Fruit fly (Drosophila melanogaster) whole organism, adult: ENCODE measurements around the gene jhamt.

Experiments used
- CG12768 ChIP-seq: fragments of 200-800 bp; sonication (Bioruptor generic); optimal IDR thresholded peaks from 2 replicates; lab custom pipeline; 2017; ENCODE audit warnings: missing biosample characterization, missing genetic modification characterization, mild to moderate bottlenecking, moderate library complexity, missing genetic modification reagents
- CG14711 ChIP-seq: fragments of 200-800 bp; sonication (Bioruptor generic); optimal IDR thresholded peaks from 2 replicates; lab custom pipeline; 2018; ENCODE audit warnings: missing biosample characterization, mild to moderate bottlenecking, missing genetic modification characterization, moderate library complexity
- CG5204 ChIP-seq: fragments of 200-800 bp; sonication (Bioruptor generic); optimal IDR thresholded peaks from 2 replicates; lab custom pipeline; 2016; ENCODE audit warnings: missing biosample characterization, missing genetic modification characterization
- CG7101 ChIP-seq: fragments of 200-800 bp; sonication (Bioruptor generic); optimal IDR thresholded peaks from 2 replicates; lab custom pipeline; 2018; ENCODE audit warnings: missing biosample characterization, mild to moderate bottlenecking, missing genetic modification characterization, moderate library complexity
- Clk ChIP-seq: fragments of 200-800 bp; sonication (Bioruptor generic); optimal IDR thresholded peaks from 2 replicates; lab custom pipeline; 2017; ENCODE audit warnings: missing biosample characterization, missing genetic modification characterization
- Crg-1 ChIP-seq: fragments of 200-800 bp; sonication (Bioruptor generic); optimal IDR thresholded peaks from 2 replicates; lab custom pipeline; 2016; ENCODE audit warnings: missing biosample characterization, missing genetic modification characterization
- Hr96 ChIP-seq: fragments of 200-800 bp; sonication (Bioruptor generic); optimal IDR thresholded peaks from 2 replicates; lab custom pipeline; 2016; ENCODE audit warnings: missing biosample characterization, missing genetic modification characterization
- kay ChIP-seq: fragments of 200-800 bp; sonication (Bioruptor generic); peaks from one replicate; lab custom pipeline; 2016; ENCODE audit warnings: missing biosample characterization, missing genetic modification characterization, borderline replicate concordance
- ovo ChIP-seq: fragments of 200-800 bp; sonication (Bioruptor generic); optimal IDR thresholded peaks from 2 replicates; lab custom pipeline; 2016; ENCODE audit warnings: missing biosample characterization, missing genetic modification characterization

dm6 chr2L:16351805-16352584 lies 13.7 kb upstream of the jhamt start:
- TF ChIP-seq Hr96 (GFP tag; lab: Kevin White, UChicago) = no peak
- TF ChIP-seq Clk (GFP tag; lab: Kevin White, UChicago) = no peak
- TF ChIP-seq kay = no peak
- TF ChIP-seq CG5204 (GFP tag; lab: Kevin White, UChicago) = no peak
- no peak for TF ChIP-seq ovo (GFP tag; lab: Kevin White, UChicago)
- TF ChIP-seq Crg-1 = no peak
- no peak for TF ChIP-seq CG12768
- TF ChIP-seq CG14711 (tag; lab: Kevin White, UChicago) = no peak
- no peak for TF ChIP-seq CG7101
